Fruit fly (Drosophila melanogaster) whole organism, prepupa: ENCODE measurements around the gene CG14137.
A peak's percentile ranks its signal among the peaks of the same experiment; 100 is the strongest.

Experiments
- CG10631 ChIP-seq: fragments of 200-800 bp; sonication (Bioruptor generic); optimal IDR thresholded peaks from 2 replicates; lab custom pipeline; 2016; ENCODE audit warnings: missing biosample characterization, missing genetic modification characterization
- CG10669 ChIP-seq: fragments of 200-800 bp; sonication (Bioruptor generic); optimal IDR thresholded peaks from 3 replicates; lab custom pipeline; 2018; ENCODE audit warnings: missing biosample characterization, mild to moderate bottlenecking, missing genetic modification characterization, moderate library complexity
- CG11762 ChIP-seq: fragments of 200-800 bp; sonication (Bioruptor generic); optimal IDR thresholded peaks from 3 replicates; lab custom pipeline; 2016; ENCODE audit warnings: missing biosample characterization, missing genetic modification characterization; ENCODE audit not compliant: insufficient read depth
- CG15336 ChIP-seq: fragments of 200-800 bp; sonication (Bioruptor generic); IDR thresholded peaks from 2 replicates; pipeline ENCODE4 v1.3.6; 2022; ENCODE audit warnings: missing biosample characterization, missing genetic modification characterization
- CG16779 ChIP-seq: fragments of 200-800 bp; sonication (Bioruptor generic); optimal IDR thresholded peaks from 3 replicates; lab custom pipeline; 2017; ENCODE audit warnings: missing biosample characterization, mild to moderate bottlenecking, missing genetic modification characterization
- CG3032 ChIP-seq: fragments of 200-800 bp; optimal IDR thresholded peaks from 2 replicates; lab custom pipeline; 2019; ENCODE audit warnings: missing biosample characterization, mild to moderate bottlenecking, missing genetic modification characterization, moderate library complexity
- CG32006 ChIP-seq: fragments of 200-800 bp; sonication (Bioruptor generic); optimal IDR thresholded peaks from 3 replicates; lab custom pipeline; 2017; ENCODE audit warnings: missing biosample characterization, mild to moderate bottlenecking, missing genetic modification characterization
- CG34406 ChIP-seq: fragments of 200-800 bp; sonication (Bioruptor generic); optimal IDR thresholded peaks from 3 replicates; lab custom pipeline; 2016; ENCODE audit warnings: missing biosample characterization, missing genetic modification characterization
- CG3919 ChIP-seq: fragments of 200-800 bp; sonication (Bioruptor generic); optimal IDR thresholded peaks from 3 replicates; lab custom pipeline; 2016; ENCODE audit warnings: missing biosample characterization, missing genetic modification characterization
- CG4318 ChIP-seq: fragments of 200-800 bp; sonication (Bioruptor generic); optimal IDR thresholded peaks from 3 replicates; lab custom pipeline; 2017; ENCODE audit warnings: missing biosample characterization, mild to moderate bottlenecking, missing genetic modification characterization
- CG6163 ChIP-seq: fragments of 200-800 bp; sonication (Bioruptor generic); IDR thresholded peaks from 3 replicates; pipeline ENCODE4 v1.3.6; 2022; ENCODE audit warnings: missing biosample characterization, missing genetic modification characterization
- CG6276 ChIP-seq: fragments of 200-800 bp; sonication (Bioruptor generic); optimal IDR thresholded peaks from 2 replicates; lab custom pipeline; 2017; ENCODE audit warnings: missing biosample characterization, mild to moderate bottlenecking, missing genetic modification characterization
- CG6808 ChIP-seq: fragments of 200-800 bp; sonication (Bioruptor generic); optimal IDR thresholded peaks from 3 replicates; lab custom pipeline; 2017; ENCODE audit warnings: missing biosample characterization, missing genetic modification characterization, mild to moderate bottlenecking, moderate library complexity, missing genetic modification reagents
- CG7368 ChIP-seq: fragments of 200-800 bp; sonication (Bioruptor generic); optimal IDR thresholded peaks from 3 replicates; lab custom pipeline; 2016; ENCODE audit warnings: missing biosample characterization, missing genetic modification characterization
- CG8119 ChIP-seq: fragments of 200-800 bp; sonication (Bioruptor generic); IDR thresholded peaks from 3 replicates; pipeline ENCODE4 v1.3.6; 2022; ENCODE audit warnings: missing biosample characterization, missing genetic modification characterization
- CG8319 ChIP-seq: fragments of 200-800 bp; sonication (Bioruptor generic); optimal IDR thresholded peaks from 3 replicates; lab custom pipeline; 2016; ENCODE audit warnings: missing biosample characterization, missing genetic modification characterization
- CG8632 ChIP-seq: fragments of 200-800 bp; sonication (Bioruptor generic); optimal IDR thresholded peaks from 3 replicates; lab custom pipeline; 2016; ENCODE audit warnings: missing biosample characterization, missing genetic modification characterization
- CG9139 ChIP-seq: fragments of 200-800 bp; sonication (Bioruptor generic); optimal IDR thresholded peaks from 3 replicates; lab custom pipeline; 2017; ENCODE audit warnings: missing biosample characterization, mild to moderate bottlenecking, missing genetic modification characterization
- Eip75B ChIP-seq: fragments of 200-800 bp; sonication (Bioruptor generic); optimal IDR thresholded peaks from 3 replicates; lab custom pipeline; 2016; ENCODE audit warnings: missing biosample characterization, missing genetic modification characterization
- Eip78C ChIP-seq: fragments of 200-800 bp; sonication (Bioruptor generic); peaks from one replicate; lab custom pipeline; 2016; ENCODE audit warnings: missing biosample characterization, missing genetic modification characterization
- Ets96B ChIP-seq: fragments of 200-800 bp; optimal IDR thresholded peaks from 2 replicates; lab custom pipeline; 2019; ENCODE audit warnings: missing biosample characterization, mild to moderate bottlenecking, missing genetic modification characterization, moderate library complexity
- Gug ChIP-seq: fragments of 200-800 bp; sonication (Bioruptor generic); IDR thresholded peaks from 2 replicates; pipeline ENCODE4 v1.3.6; 2022; ENCODE audit warnings: missing biosample characterization, missing genetic modification characterization
- Hr38 ChIP-seq: sonication (Bioruptor generic); optimal IDR thresholded peaks from 2 replicates; lab custom pipeline; 2016; ENCODE audit warnings: missing biosample characterization, missing genetic modification characterization
- Hr4 ChIP-seq: fragments of 200-800 bp; sonication (Bioruptor generic); optimal IDR thresholded peaks from 3 replicates; lab custom pipeline; 2016; ENCODE audit warnings: missing biosample characterization, missing genetic modification characterization
- Lpt ChIP-seq: fragments of 200-800 bp; sonication (Bioruptor generic); optimal IDR thresholded peaks from 3 replicates; lab custom pipeline; 2016; ENCODE audit warnings: missing biosample characterization, missing genetic modification characterization
- OdsH ChIP-seq: fragments of 200-800 bp; sonication (Bioruptor generic); optimal IDR thresholded peaks from 3 replicates; lab custom pipeline; 2016; ENCODE audit warnings: missing biosample characterization, missing genetic modification characterization
- Smox ChIP-seq: fragments of 200-800 bp; sonication (Bioruptor generic); optimal IDR thresholded peaks from 3 replicates; lab custom pipeline; 2016; ENCODE audit warnings: missing biosample characterization, missing genetic modification characterization
- Sox102F ChIP-seq: fragments of 200-800 bp; sonication (Bioruptor generic); optimal IDR thresholded peaks from 2 replicates; lab custom pipeline; 2016; ENCODE audit warnings: missing biosample characterization, mild to moderate bottlenecking, missing genetic modification characterization
- Sox14 ChIP-seq: fragments of 200-800 bp; sonication (Bioruptor generic); optimal IDR thresholded peaks from 3 replicates; lab custom pipeline; 2016; ENCODE audit warnings: missing biosample characterization, missing genetic modification characterization
- achi ChIP-seq: fragments of 200-800 bp; sonication (Bioruptor generic); optimal IDR thresholded peaks from 3 replicates; lab custom pipeline; 2016; ENCODE audit warnings: missing biosample characterization, missing genetic modification characterization
- acj6 ChIP-seq: fragments of 200-800 bp; sonication (Bioruptor generic); optimal IDR thresholded peaks from 3 replicates; lab custom pipeline; 2016; ENCODE audit warnings: missing biosample characterization, missing genetic modification characterization
- cyc ChIP-seq: fragments of 200-800 bp; sonication (Bioruptor generic); optimal IDR thresholded peaks from 3 replicates; lab custom pipeline; 2016; ENCODE audit warnings: missing biosample characterization, missing genetic modification characterization
- dsx ChIP-seq: fragments of 200-800 bp; optimal IDR thresholded peaks from 3 replicates; lab custom pipeline; 2019; ENCODE audit warnings: missing biosample characterization, mild to moderate bottlenecking, missing genetic modification characterization, moderate library complexity; ENCODE audit not compliant: poor library complexity, severe bottlenecking
- eg ChIP-seq: fragments of 200-800 bp; sonication (Bioruptor generic); IDR thresholded peaks from 3 replicates; pipeline ENCODE4 v1.3.6; 2022; ENCODE audit warnings: missing biosample characterization, missing genetic modification characterization
- esn ChIP-seq: fragments of 200-800 bp; sonication (Bioruptor generic); optimal IDR thresholded peaks from 2 replicates; lab custom pipeline; 2016; ENCODE audit warnings: missing biosample characterization, mild to moderate bottlenecking, missing genetic modification characterization, moderate library complexity
- fd85E ChIP-seq: fragments of 200-800 bp; sonication (Bioruptor generic); optimal IDR thresholded peaks from 3 replicates; lab custom pipeline; 2016; ENCODE audit warnings: missing biosample characterization, missing genetic modification characterization
- net ChIP-seq: fragments of 200-800 bp; sonication (Bioruptor generic); optimal IDR thresholded peaks from 3 replicates; lab custom pipeline; 2016; ENCODE audit warnings: missing biosample characterization, missing genetic modification characterization
- pdm3 ChIP-seq: fragments of 200-800 bp; sonication (Bioruptor generic); optimal IDR thresholded peaks from 3 replicates; lab custom pipeline; 2016; ENCODE audit warnings: missing biosample characterization, missing genetic modification characterization
- salr ChIP-seq, 2 experiments: fragments of 200-800 bp; sonication (Bioruptor generic); optimal IDR thresholded peaks; 3 replicates each; lab custom pipeline; 2016 to 2018; ENCODE audit warnings: missing biosample characterization in 2 of 2, missing genetic modification characterization in 2 of 2, mild to moderate bottlenecking in 1 of 2
- spab ChIP-seq: fragments of 200-800 bp; sonication (Bioruptor generic); optimal IDR thresholded peaks from 2 replicates; lab custom pipeline; 2017; ENCODE audit warnings: missing biosample characterization, mild to moderate bottlenecking, missing genetic modification characterization, missing genetic modification reagents
- ss ChIP-seq, 2 experiments: fragments of 200-800 bp; sonication (Bioruptor generic); optimal IDR thresholded peaks; 2 replicates in 1 of 2; 3 replicates in 1 of 2; lab custom pipeline; 2017 to 2018; ENCODE audit warnings: mild to moderate bottlenecking in 2 of 2, missing biosample characterization in 2 of 2, missing genetic modification characterization in 2 of 2, moderate library complexity in 1 of 2
- svp ChIP-seq: fragments of 200-800 bp; sonication (Bioruptor generic); peaks from one replicate; lab custom pipeline; 2016; ENCODE audit warnings: missing biosample characterization, missing genetic modification characterization
- topi ChIP-seq: fragments of 200-800 bp; sonication (Bioruptor generic); optimal IDR thresholded peaks from 3 replicates; lab custom pipeline; 2016; ENCODE audit warnings: missing biosample characterization, missing genetic modification characterization
- vri ChIP-seq: fragments of 200-800 bp; sonication (Bioruptor generic); optimal IDR thresholded peaks from 3 replicates; lab custom pipeline; 2016; ENCODE audit warnings: missing biosample characterization, mild to moderate bottlenecking, missing genetic modification characterization

The CG14137 gene

dm6 chr3L:11596585-11597252, 3.1 kb downstream of the CG14137 start, which contains the start of gene CG7368:
Gene CG7368, plus strand, starts transcription at chr3L:11597202.
- TF ChIP-seq Sox102F (no peak), CG7368 (GFP tag; lab: Kevin White, UChicago) (peak; percentile 44), Sox14 (GFP tag; lab: Kevin White, UChicago) (no peak), Eip78C (GFP tag; lab: Kevin White, UChicago) (peak; percentile 34)

dm6 chr3L:11593778-11594177, 6.1 kb downstream of the CG14137 start:
- TF ChIP-seq svp (GFP tag; lab: Kevin White, UChicago), result no peak
- no peak for TF ChIP-seq Sox14 (GFP tag; lab: Kevin White, UChicago)
- TF ChIP-seq CG8319 (GFP tag; lab: Kevin White, UChicago), result no peak
- no peak for TF ChIP-seq Sox102F
- TF ChIP-seq Eip75B (GFP tag; lab: Kevin White, UChicago), result no peak
- TF ChIP-seq ss (GFP tag; optimal IDR thresholded peaks at IDR 0.05; lab: Kevin White, UChicago), result peak in 1 of 2 experiments; percentile 45
- TF ChIP-seq Eip78C (GFP tag; lab: Kevin White, UChicago), result peak; percentile 62
- peak; percentile 56 for TF ChIP-seq CG32006
- TF ChIP-seq Hr38 (GFP tag; lab: Kevin White, UChicago), result no peak
- peak; percentile 7 for TF ChIP-seq CG16779 (tag; lab: Kevin White, UChicago)
- TF ChIP-seq CG11762 (GFP tag; lab: Kevin White, UChicago), result no peak
- TF ChIP-seq fd85E (GFP tag; lab: Kevin White, UChicago), result no peak
- TF ChIP-seq cyc (GFP tag; lab: Kevin White, UChicago), result no peak
- peak; percentile 61; the same call in 2 of the 3 replicates for TF ChIP-seq CG6163
- TF ChIP-seq CG3032 (tag; lab: Kevin White, UChicago), result peak; percentile 35
- TF ChIP-seq CG3919 (GFP tag; lab: Kevin White, UChicago), result peak; percentile 33
- TF ChIP-seq acj6, result peak; percentile 21
- peak; percentile 29 for TF ChIP-seq CG6808 (GFP tag; lab: Kevin White, UChicago)
- TF ChIP-seq CG6276, result peak; percentile 43
- TF ChIP-seq CG9139, result no peak
- peak; percentile 60 for TF ChIP-seq Ets96B (tag; lab: Kevin White, UChicago)
- TF ChIP-seq Lpt (GFP tag; lab: Kevin White, UChicago), result peak; percentile 11
- TF ChIP-seq CG7368 (GFP tag; lab: Kevin White, UChicago), result no peak
- peak; percentile 10 for TF ChIP-seq CG10631 (GFP tag; lab: Kevin White, UChicago)
- peak; percentile 75 for TF ChIP-seq CG15336 (GFP tag; lab: Robert Waterston, UW)
- TF ChIP-seq salr (GFP tag; optimal IDR thresholded peaks at IDR 0.05; lab: Kevin White, UChicago), result peak in 1 of 2 experiments; percentile 28
- no peak for TF ChIP-seq spab
- no peak for TF ChIP-seq vri (GFP tag; lab: Kevin White, UChicago)
- TF ChIP-seq net (GFP tag; lab: Kevin White, UChicago), result peak; percentile 9
- TF ChIP-seq Gug (GFP tag; lab: Robert Waterston, UW), result peak; percentile 33; the same call in 1 of the 2 replicates
- TF ChIP-seq CG8632 (GFP tag; lab: Kevin White, UChicago), result peak; percentile 23
- TF ChIP-seq dsx, result peak; percentile 44
- TF ChIP-seq Smox (GFP tag; lab: Kevin White, UChicago), result no peak
- peak; percentile 26 for TF ChIP-seq CG10669 (GFP tag; lab: Kevin White, UChicago)
- peak; percentile 82 for TF ChIP-seq CG8119 (GFP tag; lab: Robert Waterston, UW)
- peak; percentile 26 for TF ChIP-seq pdm3 (GFP tag; lab: Kevin White, UChicago)
- TF ChIP-seq topi (GFP tag; lab: Kevin White, UChicago), result no peak
- peak; percentile 22 for TF ChIP-seq CG34406 (GFP tag; lab: Kevin White, UChicago)
- peak; percentile 17 for TF ChIP-seq esn (GFP tag; lab: Kevin White, UChicago)
- TF ChIP-seq Hr4 (GFP tag; lab: Kevin White, UChicago), result peak; percentile 42
- TF ChIP-seq CG4318 (GFP tag; lab: Kevin White, UChicago), result peak; percentile 2
- peak; percentile 42 for TF ChIP-seq achi (GFP tag; lab: Kevin White, UChicago)
- 0 out of 3 replicates have a peak, but pooled peaks have one; percentile 54 for TF ChIP-seq eg
- TF ChIP-seq OdsH, result peak; percentile 28
